Worm (Caenorhabditis elegans): ENCODE data around the gene Y9C9A.5.

DNA sequence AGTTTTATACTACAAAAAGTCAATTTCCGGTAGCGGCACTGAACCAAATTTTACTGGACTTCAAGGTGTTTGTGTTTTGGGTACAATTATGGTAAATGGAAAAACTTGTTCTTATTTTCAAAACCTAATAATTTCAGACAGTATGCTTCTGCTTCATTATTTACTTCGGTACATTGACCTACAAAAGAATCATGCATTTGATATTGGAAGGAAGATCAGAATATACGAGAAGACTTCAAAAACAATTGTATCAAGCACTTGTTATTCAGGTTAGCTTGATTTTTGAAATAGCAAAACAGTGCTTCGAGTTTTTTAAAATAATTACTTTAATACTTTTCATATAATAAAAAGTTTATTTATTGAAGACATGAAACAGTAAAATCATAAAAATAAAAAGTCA, 51.3 kb downstream of the Y9C9A.5 start:
- no peak for TF ChIP-seq ztf-1 (GFP tag; conservative IDR thresholded peaks at IDR 0.05)
- no peak for TF ChIP-seq nhr-11 (tag; optimal IDR thresholded peaks at IDR 0.05)
- TF ChIP-seq nhr-12 (tag; optimal IDR thresholded peaks at IDR 0.05) = no peak
- TF ChIP-seq lin-39 (tag; optimal IDR thresholded peaks at IDR 0.05) = no peak
- TF ChIP-seq mab-5 (tag; optimal IDR thresholded peaks at IDR 0.05) = no peak
- no peak for TF ChIP-seq snpc-4 (tag; optimal IDR thresholded peaks at IDR 0.05)
- no peak for TF ChIP-seq lin-11 (tag; optimal IDR thresholded peaks at IDR 0.05)

Data from whole organism, L2 larva.